Worm (Caenorhabditis elegans) whole organism, late embryonic: ENCODE results near the gene tbc-8.

Experiments
- fkh-10 ChIP-seq: fragments of 150-350 bp; optimal IDR thresholded peaks from 2 replicates; lab custom pipeline; 2014; ENCODE audit warnings: missing biosample characterization, missing genetic modification reagents, missing genetic modification characterization
- nfya-1 ChIP-seq: sonication (generic microtip); optimal IDR thresholded peaks from 2 replicates; lab custom pipeline; 2017; ENCODE audit warnings: missing genetic modification characterization, mild to moderate bottlenecking, missing compliant biosample characterization, antibody characterized with exemption, moderate library complexity
- pqm-1 ChIP-seq: sonication (generic microtip); optimal IDR thresholded peaks from 2 replicates; lab custom pipeline; 2016; ENCODE audit warnings: missing genetic modification characterization, missing compliant biosample characterization

DNA sequence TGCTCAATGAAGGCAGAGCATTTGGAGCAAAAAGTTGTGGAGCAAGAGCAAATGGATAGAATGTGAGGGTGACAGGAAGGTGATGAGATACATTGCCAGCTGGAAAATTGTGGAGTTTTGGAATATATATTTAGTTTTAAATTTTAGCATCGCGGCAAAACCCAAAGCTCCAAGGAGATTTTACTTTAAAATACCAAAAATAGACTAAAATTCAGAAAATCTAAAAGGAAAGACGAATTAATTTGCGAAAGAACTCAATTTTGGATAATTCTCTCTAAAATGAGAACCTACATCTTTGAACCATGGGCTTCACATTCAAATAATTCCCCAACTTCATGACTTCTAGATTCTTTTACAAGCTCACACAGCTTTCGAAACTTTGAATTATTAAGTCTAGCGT is 32.2 kb upstream of the tbc-8 start, which contains the start of gene T07C4.12:
- TF ChIP-seq fkh-10 (GFP tag; lab: Kevin White, UChicago) (no peak), pqm-1 (tag; lab: Kevin White, UChicago) (no peak), nfya-1 (tag; lab: Kevin White, UChicago) (no peak)
